Fruit fly (Drosophila melanogaster) whole organism, prepupa: ENCODE results near the gene CG7384.
A peak's percentile ranks its signal among the peaks of the same experiment; 100 is the strongest.

Experiments used
- Blimp-1 ChIP-seq: fragments of 200-800 bp; sonication (Bioruptor generic); optimal IDR thresholded peaks from 3 replicates; lab custom pipeline; 2017; ENCODE audit warnings: missing biosample characterization, missing genetic modification characterization, mild to moderate bottlenecking, moderate library complexity, missing genetic modification reagents
- CG10631 ChIP-seq: fragments of 200-800 bp; sonication (Bioruptor generic); optimal IDR thresholded peaks from 2 replicates; lab custom pipeline; 2016; ENCODE audit warnings: missing biosample characterization, missing genetic modification characterization
- CG10669 ChIP-seq: fragments of 200-800 bp; sonication (Bioruptor generic); optimal IDR thresholded peaks from 3 replicates; lab custom pipeline; 2018; ENCODE audit warnings: missing biosample characterization, mild to moderate bottlenecking, missing genetic modification characterization, moderate library complexity
- CG11762 ChIP-seq: fragments of 200-800 bp; sonication (Bioruptor generic); optimal IDR thresholded peaks from 3 replicates; lab custom pipeline; 2016; ENCODE audit warnings: missing biosample characterization, missing genetic modification characterization; ENCODE audit not compliant: insufficient read depth
- CG15336 ChIP-seq: fragments of 200-800 bp; sonication (Bioruptor generic); IDR thresholded peaks from 2 replicates; pipeline ENCODE4 v1.3.6; 2022; ENCODE audit warnings: missing biosample characterization, missing genetic modification characterization
- CG34406 ChIP-seq: fragments of 200-800 bp; sonication (Bioruptor generic); optimal IDR thresholded peaks from 3 replicates; lab custom pipeline; 2016; ENCODE audit warnings: missing biosample characterization, missing genetic modification characterization
- CG4318 ChIP-seq: fragments of 200-800 bp; sonication (Bioruptor generic); optimal IDR thresholded peaks from 3 replicates; lab custom pipeline; 2017; ENCODE audit warnings: missing biosample characterization, mild to moderate bottlenecking, missing genetic modification characterization
- CG6792 ChIP-seq: fragments of 200-800 bp; sonication (Bioruptor generic); optimal IDR thresholded peaks from 3 replicates; lab custom pipeline; 2016; ENCODE audit warnings: missing biosample characterization, missing genetic modification characterization
- CG8119 ChIP-seq: fragments of 200-800 bp; sonication (Bioruptor generic); IDR thresholded peaks from 3 replicates; pipeline ENCODE4 v1.3.6; 2022; ENCODE audit warnings: missing biosample characterization, missing genetic modification characterization
- CG9139 ChIP-seq: fragments of 200-800 bp; sonication (Bioruptor generic); optimal IDR thresholded peaks from 3 replicates; lab custom pipeline; 2017; ENCODE audit warnings: missing biosample characterization, mild to moderate bottlenecking, missing genetic modification characterization
- Eip78C ChIP-seq: fragments of 200-800 bp; sonication (Bioruptor generic); peaks from one replicate; lab custom pipeline; 2016; ENCODE audit warnings: missing biosample characterization, missing genetic modification characterization
- Eip93F ChIP-seq: fragments of 200-800 bp; sonication (Bioruptor generic); optimal IDR thresholded peaks from 2 replicates; lab custom pipeline; 2016; ENCODE audit warnings: missing biosample characterization, mild to moderate bottlenecking, missing genetic modification characterization
- Hr38 ChIP-seq: sonication (Bioruptor generic); optimal IDR thresholded peaks from 2 replicates; lab custom pipeline; 2016; ENCODE audit warnings: missing biosample characterization, missing genetic modification characterization
- OdsH ChIP-seq: fragments of 200-800 bp; sonication (Bioruptor generic); optimal IDR thresholded peaks from 3 replicates; lab custom pipeline; 2016; ENCODE audit warnings: missing biosample characterization, missing genetic modification characterization
- Smox ChIP-seq: fragments of 200-800 bp; sonication (Bioruptor generic); optimal IDR thresholded peaks from 3 replicates; lab custom pipeline; 2016; ENCODE audit warnings: missing biosample characterization, missing genetic modification characterization
- Sox102F ChIP-seq: fragments of 200-800 bp; sonication (Bioruptor generic); optimal IDR thresholded peaks from 2 replicates; lab custom pipeline; 2016; ENCODE audit warnings: missing biosample characterization, mild to moderate bottlenecking, missing genetic modification characterization
- Sox14 ChIP-seq: fragments of 200-800 bp; sonication (Bioruptor generic); optimal IDR thresholded peaks from 3 replicates; lab custom pipeline; 2016; ENCODE audit warnings: missing biosample characterization, missing genetic modification characterization
- acj6 ChIP-seq: fragments of 200-800 bp; sonication (Bioruptor generic); optimal IDR thresholded peaks from 3 replicates; lab custom pipeline; 2016; ENCODE audit warnings: missing biosample characterization, missing genetic modification characterization
- cyc ChIP-seq: fragments of 200-800 bp; sonication (Bioruptor generic); optimal IDR thresholded peaks from 3 replicates; lab custom pipeline; 2016; ENCODE audit warnings: missing biosample characterization, missing genetic modification characterization
- dac ChIP-seq: fragments of 200-800 bp; sonication (Bioruptor generic); optimal IDR thresholded peaks from 2 replicates; lab custom pipeline; 2017; ENCODE audit warnings: missing biosample characterization, mild to moderate bottlenecking, missing genetic modification characterization
- eg ChIP-seq: fragments of 200-800 bp; sonication (Bioruptor generic); IDR thresholded peaks from 3 replicates; pipeline ENCODE4 v1.3.6; 2022; ENCODE audit warnings: missing biosample characterization, missing genetic modification characterization
- esn ChIP-seq: fragments of 200-800 bp; sonication (Bioruptor generic); optimal IDR thresholded peaks from 2 replicates; lab custom pipeline; 2016; ENCODE audit warnings: missing biosample characterization, mild to moderate bottlenecking, missing genetic modification characterization, moderate library complexity
- fd59A ChIP-seq: fragments of 200-800 bp; sonication (Bioruptor generic); optimal IDR thresholded peaks from 2 replicates; lab custom pipeline; 2017; ENCODE audit warnings: missing biosample characterization, mild to moderate bottlenecking, missing genetic modification characterization, missing genetic modification reagents
- fd85E ChIP-seq: fragments of 200-800 bp; sonication (Bioruptor generic); optimal IDR thresholded peaks from 3 replicates; lab custom pipeline; 2016; ENCODE audit warnings: missing biosample characterization, missing genetic modification characterization
- fkh ChIP-seq: fragments of 200-800 bp; sonication (Bioruptor generic); optimal IDR thresholded peaks from 3 replicates; lab custom pipeline; 2017; ENCODE audit warnings: missing biosample characterization, mild to moderate bottlenecking, missing genetic modification characterization, moderate library complexity
- lz ChIP-seq: fragments of 200-800 bp; sonication (Bioruptor generic); optimal IDR thresholded peaks from 3 replicates; lab custom pipeline; 2016; ENCODE audit warnings: missing biosample characterization, missing genetic modification characterization
- net ChIP-seq: fragments of 200-800 bp; sonication (Bioruptor generic); optimal IDR thresholded peaks from 3 replicates; lab custom pipeline; 2016; ENCODE audit warnings: missing biosample characterization, missing genetic modification characterization
- salr ChIP-seq, 2 experiments: fragments of 200-800 bp; sonication (Bioruptor generic); optimal IDR thresholded peaks; 3 replicates each; lab custom pipeline; 2016 to 2018; ENCODE audit warnings: missing biosample characterization in 2 of 2, missing genetic modification characterization in 2 of 2, mild to moderate bottlenecking in 1 of 2
- ss ChIP-seq, 2 experiments: fragments of 200-800 bp; sonication (Bioruptor generic); optimal IDR thresholded peaks; 2 replicates in 1 of 2; 3 replicates in 1 of 2; lab custom pipeline; 2017 to 2018; ENCODE audit warnings: mild to moderate bottlenecking in 2 of 2, missing biosample characterization in 2 of 2, missing genetic modification characterization in 2 of 2, moderate library complexity in 1 of 2
- vri ChIP-seq: fragments of 200-800 bp; sonication (Bioruptor generic); optimal IDR thresholded peaks from 3 replicates; lab custom pipeline; 2016; ENCODE audit warnings: missing biosample characterization, mild to moderate bottlenecking, missing genetic modification characterization

CG7384 gene

DNA sequence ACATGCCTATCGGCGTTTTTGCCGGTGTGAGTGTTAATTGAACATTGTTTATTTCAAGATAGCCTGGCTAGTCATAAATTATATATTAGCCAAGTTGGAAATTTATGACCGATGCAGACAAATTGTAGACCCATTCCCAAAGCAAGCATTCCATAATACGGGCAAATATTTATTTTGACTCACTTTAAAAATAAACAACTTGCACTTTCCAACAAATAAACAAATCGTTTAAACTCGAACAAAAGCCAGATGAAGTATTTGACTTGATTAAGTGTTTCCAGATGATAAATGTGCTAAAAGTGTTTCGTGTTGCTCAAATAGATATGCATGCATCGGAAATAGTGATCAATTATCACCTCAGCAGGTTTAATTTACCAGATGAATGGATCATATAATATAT lies 14.8 kb downstream of the CG7384 start:
- TF ChIP-seq CG6792 (GFP tag; lab: Kevin White, UChicago) (no peak), fkh (GFP tag; lab: Kevin White, UChicago) (peak; percentile 57)

DNA sequence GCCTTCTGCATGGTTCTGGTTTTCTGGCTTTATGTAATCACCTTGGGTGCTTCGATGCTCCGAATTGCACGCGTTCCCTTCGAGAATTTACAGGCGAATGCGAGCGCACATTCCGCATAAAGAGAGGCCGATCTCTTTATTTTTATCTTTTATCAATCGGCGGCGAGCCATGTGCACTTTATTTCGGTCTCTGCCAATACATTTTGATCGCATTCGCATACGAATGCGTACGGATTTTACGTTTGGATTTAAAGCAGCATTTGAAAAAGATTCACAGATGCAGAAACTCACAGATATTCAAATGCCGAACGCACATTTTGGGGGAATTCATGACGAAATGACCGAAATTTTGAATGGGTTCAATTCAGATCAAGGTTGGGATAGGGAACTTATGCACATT lies 18.9 kb downstream of the CG7384 start, which contains the start of gene CG13144:
TSS of gene CG13144 (minus strand) at position 101 of the 400 bp plus-strand sequence.
- TF ChIP-seq Smox (GFP tag; lab: Kevin White, UChicago) (no peak), CG34406 (no peak), Eip78C (GFP tag; lab: Kevin White, UChicago) (no peak), CG8119 (GFP tag; lab: Robert Waterston, UW) (no peak)

DNA sequence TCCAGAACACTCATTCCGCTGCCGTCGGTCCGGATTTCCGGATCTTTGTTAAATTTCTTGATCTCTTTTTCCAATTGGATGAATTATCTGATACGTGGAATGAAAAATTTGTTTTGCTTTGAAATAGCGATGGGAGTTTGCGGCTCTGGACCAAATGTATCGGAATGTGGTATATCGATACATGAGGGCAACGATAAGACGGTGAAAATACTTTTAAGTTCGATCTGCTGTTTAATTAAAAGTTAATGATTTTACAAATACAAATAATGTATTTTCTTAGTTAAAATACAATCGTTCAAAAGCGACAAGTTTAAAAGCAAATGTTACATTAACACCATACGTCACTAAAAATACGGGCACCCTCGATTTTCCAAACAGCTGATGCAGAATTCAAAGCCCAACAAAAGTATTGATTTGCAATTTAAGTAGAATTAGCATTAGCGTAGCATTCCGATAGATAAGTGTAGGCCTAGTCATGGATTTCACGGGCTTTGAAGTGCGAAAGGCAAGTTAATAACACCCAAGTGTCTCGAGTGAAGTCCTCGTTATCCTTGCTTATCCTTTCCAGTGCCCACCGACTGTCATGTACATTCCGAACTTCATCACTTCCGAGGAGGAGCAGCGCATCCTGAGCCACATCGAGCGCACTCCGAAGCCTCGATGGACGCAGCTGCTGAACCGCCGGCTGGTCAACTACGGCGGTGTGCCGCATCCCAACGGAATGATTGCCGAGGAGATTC lies 21.6 kb downstream of the CG7384 start, which contains the start of the genes Cog4 and CG6144:
TSS of gene Cog4 (minus strand) at position 139 of the 740 bp plus-strand sequence.
TSS of gene CG6144 (plus strand) at position 211 of the 740 bp plus-strand sequence.
- TF ChIP-seq Eip93F (GFP tag; lab: Kevin White, UChicago) (peak; percentile 47), esn (GFP tag; lab: Kevin White, UChicago) (peak; percentile 45), Blimp-1 (GFP tag; lab: Kevin White, UChicago) (no peak), lz (GFP tag; lab: Kevin White, UChicago) (peak; percentile 70)

- TF ChIP-seq salr (GFP tag; optimal IDR thresholded peaks at IDR 0.05; lab: Kevin White, UChicago) = no peak
- TF ChIP-seq CG10669 = no peak
- TF ChIP-seq CG9139 = no peak
- TF ChIP-seq acj6 (GFP tag; lab: Kevin White, UChicago) = no peak
- TF ChIP-seq cyc (GFP tag; lab: Kevin White, UChicago) = no peak
- TF ChIP-seq Hr38 (GFP tag; lab: Kevin White, UChicago) = no peak
- no peak for TF ChIP-seq CG11762
- TF ChIP-seq Sox14 = no peak
- no peak for TF ChIP-seq net
- no peak for TF ChIP-seq esn (GFP tag; lab: Kevin White, UChicago)
- TF ChIP-seq ss (GFP tag; optimal IDR thresholded peaks at IDR 0.05; lab: Kevin White, UChicago) = no peak
- no peak for TF ChIP-seq dac (GFP tag; lab: Kevin White, UChicago)
- TF ChIP-seq Sox102F (GFP tag; lab: Kevin White, UChicago) = no peak
- no peak for TF ChIP-seq CG4318 (GFP tag; lab: Kevin White, UChicago)
- no peak for TF ChIP-seq OdsH (GFP tag; lab: Kevin White, UChicago)
- no peak for TF ChIP-seq eg (GFP tag; lab: Robert Waterston, UW)
- TF ChIP-seq fd59A (GFP tag; lab: Kevin White, UChicago) = no peak
These were observed 27.2 kb downstream of the CG7384 start, which contains the start of gene Grip75 for dm6 chr2L:10483073-10483472. Grip75 (plus strand) TSS chr2L:10483295.

DNA sequence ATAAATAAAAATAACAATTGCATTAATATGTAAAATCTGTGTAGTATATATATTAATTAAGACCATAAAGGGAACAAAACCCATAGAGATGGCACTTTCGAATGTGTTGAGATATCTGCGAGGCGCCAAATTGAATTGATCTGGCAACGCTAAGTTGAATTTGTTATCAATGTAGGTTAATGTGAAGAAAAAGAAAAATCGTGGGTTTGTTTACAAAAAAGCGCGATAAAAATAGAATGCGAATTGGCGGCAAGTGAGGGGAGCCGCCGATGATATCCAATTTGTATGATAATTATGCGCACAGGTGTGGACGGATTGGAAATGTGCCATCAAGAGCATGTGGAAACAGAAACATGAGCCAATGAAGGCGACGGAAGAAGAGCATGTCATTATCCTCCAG lies 30.4 kb downstream of the CG7384 start:
- TF ChIP-seq CG15336 (GFP tag; lab: Robert Waterston, UW) = peak; percentile 33; the same call in 1 of the 2 replicates
- no peak for TF ChIP-seq CG10631 (GFP tag; lab: Kevin White, UChicago)
- TF ChIP-seq fkh (GFP tag; lab: Kevin White, UChicago) = peak; percentile 59
- TF ChIP-seq CG8119 (GFP tag; lab: Robert Waterston, UW) = peak; percentile 31; the same call in 1 of the 3 replicates
- TF ChIP-seq Eip93F (GFP tag; lab: Kevin White, UChicago) = no peak
- TF ChIP-seq, all 60 proteins: peak for 3

DNA sequence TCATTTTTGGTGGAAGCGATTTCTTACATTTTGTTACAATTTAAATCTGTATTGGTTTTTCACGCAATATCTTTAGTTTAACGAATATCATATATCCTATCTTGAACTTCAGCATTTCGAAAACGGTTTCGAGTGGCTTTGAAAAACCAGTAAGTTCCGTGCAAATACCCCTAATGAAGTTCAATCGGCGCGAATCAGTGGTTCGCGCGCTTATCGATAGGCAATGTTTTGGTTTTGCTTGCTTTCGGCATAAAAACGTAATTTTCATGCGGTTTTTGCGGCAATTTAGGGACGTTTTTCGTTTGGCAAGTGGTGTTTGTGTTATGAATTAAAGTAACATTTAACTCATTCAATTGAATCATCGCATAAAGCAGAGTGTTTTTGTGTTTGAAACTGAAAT lies 33.4 kb downstream of the CG7384 start, which contains the start of gene RluA-2:
TSS of gene RluA-2 (plus strand) at position 195 of the 400 bp plus-strand sequence.
- TF ChIP-seq vri (GFP tag; lab: Kevin White, UChicago) (no peak), fd85E (GFP tag; lab: Kevin White, UChicago) (no peak)
